Fruit fly (Drosophila melanogaster) whole organism, embryonic: ENCODE results near the gene CG3294.

ENCODE experiments used
- CG10274 ChIP-seq: fragments of 200-800 bp; sonication (Bioruptor generic); optimal IDR thresholded peaks from 3 replicates; lab custom pipeline; 2017; ENCODE audit warnings: missing biosample characterization, mild to moderate bottlenecking, missing genetic modification characterization
- CG10462 ChIP-seq: fragments of 200-800 bp; sonication (Bioruptor generic); optimal IDR thresholded peaks from 2 replicates; lab custom pipeline; 2016; ENCODE audit warnings: missing biosample characterization, missing genetic modification characterization
- CG10654 ChIP-seq: fragments of 200-800 bp; sonication (Bioruptor generic); optimal IDR thresholded peaks from 2 replicates; lab custom pipeline; 2016; ENCODE audit warnings: missing biosample characterization, missing genetic modification characterization
- CG11247 ChIP-seq: fragments of 200-800 bp; sonication (Bioruptor generic); IDR thresholded peaks from 2 replicates; pipeline ENCODE4 v1.3.6; 2022; ENCODE audit warnings: missing biosample characterization, missing genetic modification characterization
- CG15011 ChIP-seq: fragments of 200-800 bp; sonication (Bioruptor generic); optimal IDR thresholded peaks from 3 replicates; lab custom pipeline; 2018; ENCODE audit warnings: missing biosample characterization, mild to moderate bottlenecking, missing genetic modification characterization
- CG15514 ChIP-seq: fragments of 200-800 bp; sonication (Bioruptor generic); optimal IDR thresholded peaks from 3 replicates; lab custom pipeline; 2017; ENCODE audit warnings: missing biosample characterization, missing genetic modification characterization, mild to moderate bottlenecking, moderate library complexity, missing genetic modification reagents
- CG18262 ChIP-seq: fragments of 200-800 bp; optimal IDR thresholded peaks from 3 replicates; lab custom pipeline; 2019; ENCODE audit warnings: missing biosample characterization, mild to moderate bottlenecking, missing genetic modification characterization, moderate library complexity
- CG2120 ChIP-seq: fragments of 200-800 bp; sonication (Bioruptor generic); optimal IDR thresholded peaks from 3 replicates; lab custom pipeline; 2016; ENCODE audit warnings: missing biosample characterization, missing genetic modification characterization
- CG30020 ChIP-seq: fragments of 200-800 bp; optimal IDR thresholded peaks from 2 replicates; lab custom pipeline; 2019; ENCODE audit warnings: missing biosample characterization, mild to moderate bottlenecking, missing genetic modification characterization, moderate library complexity
- CG3726 ChIP-seq: fragments of 200-800 bp; sonication (Bioruptor generic); IDR thresholded peaks from 3 replicates; pipeline ENCODE4, ENCODE4 v1.3.6; 2022; ENCODE audit warnings: missing biosample characterization, missing genetic modification characterization
- CG3838 ChIP-seq: fragments of 200-800 bp; sonication (Bioruptor generic); optimal IDR thresholded peaks from 3 replicates; lab custom pipeline; 2016; ENCODE audit warnings: missing biosample characterization, missing genetic modification characterization
- CG4617 ChIP-seq: fragments of 200-800 bp; sonication (Bioruptor generic); optimal IDR thresholded peaks from 3 replicates; lab custom pipeline; 2016; ENCODE audit warnings: missing biosample characterization, missing genetic modification characterization, borderline replicate concordance
- CG5180 ChIP-seq: fragments of 200-800 bp; sonication (Bioruptor generic); optimal IDR thresholded peaks from 3 replicates; lab custom pipeline; 2017; ENCODE audit warnings: missing biosample characterization, missing genetic modification characterization, mild to moderate bottlenecking, moderate library complexity, missing genetic modification reagents
- CG5953 ChIP-seq: fragments of 200-800 bp; sonication (Bioruptor generic); IDR thresholded peaks from 2 replicates; pipeline ENCODE4 v1.3.6; 2022; ENCODE audit warnings: missing biosample characterization, missing genetic modification characterization
- CG7357 ChIP-seq: fragments of 200-800 bp; sonication (Bioruptor generic); IDR thresholded peaks from 3 replicates; pipeline ENCODE4 v1.3.6; 2022; ENCODE audit warnings: missing biosample characterization, missing genetic modification characterization
- CG8089 ChIP-seq: fragments of 200-800 bp; sonication (Bioruptor generic); optimal IDR thresholded peaks from 3 replicates; lab custom pipeline; 2016; ENCODE audit warnings: missing biosample characterization, missing genetic modification characterization
- CG8478 ChIP-seq: fragments of >200 bp; optimal IDR thresholded peaks from 2 replicates; lab custom pipeline; 2018
- CG9727 ChIP-seq: fragments of 200-800 bp; sonication (Bioruptor generic); optimal IDR thresholded peaks from 3 replicates; lab custom pipeline; 2017; ENCODE audit warnings: missing biosample characterization, mild to moderate bottlenecking, missing genetic modification characterization
- CoRest ChIP-seq: fragments of 200-800 bp; sonication (Bioruptor generic); optimal IDR thresholded peaks from 3 replicates; lab custom pipeline; 2018; ENCODE audit warnings: missing biosample characterization, mild to moderate bottlenecking, missing genetic modification characterization, moderate library complexity
- D19B ChIP-seq: fragments of 200-800 bp; sonication (Bioruptor generic); optimal IDR thresholded peaks from 2 replicates; lab custom pipeline; 2017; ENCODE audit warnings: missing biosample characterization, mild to moderate bottlenecking, missing genetic modification characterization
- E2f2 ChIP-seq: fragments of 200-800 bp; sonication (Bioruptor generic); IDR thresholded peaks from 2 replicates; pipeline ENCODE4 v1.3.6; 2022; ENCODE audit warnings: missing biosample characterization, missing genetic modification characterization
- Eip74EF ChIP-seq, 2 experiments: fragments of 200-800 bp in 1 of 2; fragments of >200 bp in 1 of 2; sonication (Bioruptor generic) in 1 of 2; optimal IDR thresholded peaks; 2 replicates each; lab custom pipeline; 2017 to 2019; ENCODE audit warnings: missing biosample characterization in 2 of 2, missing genetic modification characterization in 2 of 2, mild to moderate bottlenecking in 1 of 2, moderate library complexity in 1 of 2
- Hmr ChIP-seq: fragments of 200-800 bp; sonication (Bioruptor generic); optimal IDR thresholded peaks from 3 replicates; lab custom pipeline; 2017; ENCODE audit warnings: mild to moderate bottlenecking, missing biosample characterization, missing genetic modification reagents, missing genetic modification characterization
- Hr39 ChIP-seq: fragments of >200 bp; optimal IDR thresholded peaks from 2 replicates; lab custom pipeline; 2017
- Hr51 ChIP-seq, 2 experiments: fragments of 200-800 bp; sonication (Bioruptor generic); optimal IDR thresholded peaks; 2 replicates in 1 of 2; 3 replicates in 1 of 2; lab custom pipeline; 2016 to 2018; ENCODE audit warnings: missing biosample characterization in 2 of 2, missing genetic modification characterization in 2 of 2, mild to moderate bottlenecking in 1 of 2, moderate library complexity in 1 of 2
- Hsf ChIP-seq: fragments of 200-800 bp; sonication (Bioruptor generic); optimal IDR thresholded peaks from 3 replicates; lab custom pipeline; 2016; ENCODE audit warnings: missing biosample characterization, missing genetic modification characterization
- NK7.1 ChIP-seq: fragments of 200-800 bp; sonication (Bioruptor generic); optimal IDR thresholded peaks from 3 replicates; lab custom pipeline; 2016; ENCODE audit warnings: missing biosample characterization, missing genetic modification characterization
- Nf-YC ChIP-seq: fragments of 200-800 bp; optimal IDR thresholded peaks from 3 replicates; lab custom pipeline; 2019; ENCODE audit warnings: missing biosample characterization, mild to moderate bottlenecking, missing genetic modification characterization, moderate library complexity
- bsh ChIP-seq, 2 experiments: fragments of 200-800 bp; sonication (Bioruptor generic); optimal IDR thresholded peaks; 2 replicates each; lab custom pipeline; 2017 to 2018; ENCODE audit warnings: mild to moderate bottlenecking in 2 of 2, missing biosample characterization in 2 of 2, missing genetic modification characterization in 2 of 2, moderate library complexity in 1 of 2
- cas ChIP-seq: fragments of 200-800 bp; sonication (Bioruptor generic); IDR thresholded peaks from 2 replicates; pipeline ENCODE4 v1.3.6; 2022; ENCODE audit warnings: missing biosample characterization, missing genetic modification characterization
- corto ChIP-seq: fragments of 200-800 bp; sonication (Bioruptor generic); optimal IDR thresholded peaks from 2 replicates; lab custom pipeline; 2016; ENCODE audit warnings: missing biosample characterization, mild to moderate bottlenecking, missing genetic modification characterization, moderate library complexity
- crol ChIP-seq: fragments of 200-800 bp; sonication (Bioruptor generic); IDR thresholded peaks from 2 replicates; pipeline ENCODE4 v1.3.6; 2022; ENCODE audit warnings: missing biosample characterization, missing genetic modification characterization
- eyg ChIP-seq: fragments of 200-800 bp; sonication (Bioruptor generic); optimal IDR thresholded peaks from 3 replicates; lab custom pipeline; 2016; ENCODE audit warnings: missing biosample characterization, missing genetic modification characterization
- hkb ChIP-seq, 2 experiments: fragments of 200-800 bp in 1 of 2; fragments of >200 bp in 1 of 2; sonication (Bioruptor generic) in 1 of 2; IDR thresholded peaks in 1 of 2; optimal IDR thresholded peaks in 1 of 2; 2 replicates each; pipeline versions ENCODE4 v1.3.6 to Lab custom; 2017 to 2022; ENCODE audit warnings: missing biosample characterization in 1 of 2, missing genetic modification characterization in 1 of 2
- jing ChIP-seq: fragments of 200-800 bp; sonication (Bioruptor generic); optimal IDR thresholded peaks from 2 replicates; lab custom pipeline; 2018; ENCODE audit warnings: missing biosample characterization, mild to moderate bottlenecking, missing genetic modification characterization
- kay ChIP-seq: fragments of 200-800 bp; sonication (Bioruptor generic); optimal IDR thresholded peaks from 2 replicates; lab custom pipeline; 2016; ENCODE audit warnings: missing biosample characterization, missing genetic modification characterization
- lola ChIP-seq, 3 experiments: fragments of >200 bp in 2 of 3; fragments of 200-800 bp in 1 of 3; sonication (Bioruptor generic) in 1 of 3; optimal IDR thresholded peaks; 2 replicates each; lab custom pipeline; 2017 to 2019; ENCODE audit warnings: missing biosample characterization in 3 of 3, missing genetic modification characterization in 3 of 3, mild to moderate bottlenecking in 1 of 3, moderate library complexity in 1 of 3
- onecut ChIP-seq: fragments of 200-800 bp; sonication (Bioruptor generic); IDR thresholded peaks from 2 replicates; pipeline ENCODE4 v1.3.6; 2022; ENCODE audit warnings: missing biosample characterization, missing genetic modification characterization
- pho ChIP-seq: fragments of 200-800 bp; sonication (Bioruptor generic); optimal IDR thresholded peaks from 2 replicates; lab custom pipeline; 2016; ENCODE audit warnings: missing biosample characterization, missing genetic modification characterization
- ro ChIP-seq: fragments of 200-800 bp; sonication (Bioruptor generic); IDR thresholded peaks from 2 replicates; pipeline ENCODE4 v1.3.6; 2022; ENCODE audit warnings: missing biosample characterization, missing genetic modification characterization
- run ChIP-seq: fragments of 200-800 bp; sonication (Bioruptor generic); optimal IDR thresholded peaks from 3 replicates; lab custom pipeline; 2018; ENCODE audit warnings: missing biosample characterization, mild to moderate bottlenecking, missing genetic modification characterization
- sc ChIP-seq, 3 experiments: fragments of >200 bp in 2 of 3; fragments of 200-800 bp in 1 of 3; sonication (Bioruptor generic) in 1 of 3; optimal IDR thresholded peaks; 2 replicates in 2 of 3; 3 replicates in 1 of 3; lab custom pipeline; 2017; ENCODE audit warnings: mild to moderate bottlenecking in 1 of 3, missing biosample characterization in 1 of 3, missing genetic modification characterization in 1 of 3, missing genetic modification reagents in 1 of 3
- seq ChIP-seq: fragments of 200-800 bp; sonication (Bioruptor generic); IDR thresholded peaks from 2 replicates; pipeline ENCODE4 v1.3.6; 2022; ENCODE audit warnings: missing biosample characterization, missing genetic modification characterization
- slou ChIP-seq: fragments of 200-800 bp; sonication (Bioruptor generic); optimal IDR thresholded peaks from 3 replicates; lab custom pipeline; 2016; ENCODE audit warnings: missing biosample characterization, missing genetic modification characterization
- sna ChIP-seq: fragments of 200-800 bp; sonication (Bioruptor generic); IDR thresholded peaks from 2 replicates; pipeline ENCODE4 v1.3.6; 2022; ENCODE audit warnings: missing biosample characterization, missing genetic modification characterization; ENCODE audit not compliant: partially characterized antibody
- tin ChIP-seq: fragments of 200-800 bp; sonication (Bioruptor generic); optimal IDR thresholded peaks from 3 replicates; lab custom pipeline; 2016; ENCODE audit warnings: missing biosample characterization, missing genetic modification characterization
- tna ChIP-seq: fragments of 200-800 bp; sonication (Bioruptor generic); IDR thresholded peaks from 2 replicates; pipeline ENCODE4 v1.3.6; 2022; ENCODE audit warnings: missing biosample characterization, missing genetic modification characterization; ENCODE audit not compliant: partially characterized antibody
- tx ChIP-seq: fragments of 200-800 bp; sonication (Bioruptor generic); optimal IDR thresholded peaks from 2 replicates; lab custom pipeline; 2016; ENCODE audit warnings: missing biosample characterization, missing genetic modification characterization
- vfl ChIP-seq: fragments of 200-800 bp; sonication (Bioruptor generic); optimal IDR thresholded peaks from 2 replicates; lab custom pipeline; 2016; ENCODE audit warnings: missing biosample characterization, missing genetic modification characterization

The CG3294 gene

dm6 chr2L:4810044-4810609 lies 15.8 kb downstream of the CG3294 start (continued):
- no peak for TF ChIP-seq CG7357 (GFP tag; lab: Robert Waterston, UW)
- TF ChIP-seq tna (GFP tag; lab: Robert Waterston, UW): peak; percentile 68; the same call in 1 of the 2 replicates
- no peak for TF ChIP-seq CG30020 (tag; lab: Kevin White, UChicago)
- TF ChIP-seq lola (GFP tag; optimal IDR thresholded peaks at IDR 0.05; lab: Kevin White, UChicago): no peak
- TF ChIP-seq Hr39 (lab: Kevin White, UChicago): no peak
- no peak for TF ChIP-seq seq (GFP tag; lab: Robert Waterston, UW)
- peak; percentile 68 for TF ChIP-seq CoRest (tag; lab: Kevin White, UChicago)
- TF ChIP-seq D19B (GFP tag; lab: Kevin White, UChicago): no peak
- no peak for TF ChIP-seq CG4617 (GFP tag; lab: Kevin White, UChicago)
- no peak for TF ChIP-seq eyg
- peak; percentile 34 for TF ChIP-seq CG18262
- TF ChIP-seq hkb (optimal IDR thresholded peaks at IDR 0.05; lab: Kevin White, UChicago): no peak
- peak; percentile 60 for TF ChIP-seq hkb (GFP tag; IDR thresholded peaks at IDR 0.05; lab: Robert Waterston, UW)
- no peak for TF ChIP-seq pho (GFP tag; lab: Kevin White, UChicago)
- TF ChIP-seq corto: no peak
- peak; percentile 48 for TF ChIP-seq CG15514 (GFP tag; lab: Kevin White, UChicago)
- no peak for TF ChIP-seq CG3838 (GFP tag; lab: Kevin White, UChicago)
- TF ChIP-seq CG2120 (GFP tag; lab: Kevin White, UChicago): peak; percentile 58
- peak; percentile 2 to 62 for TF ChIP-seq Hr51 (GFP tag; optimal IDR thresholded peaks at IDR 0.05; lab: Kevin White, UChicago)
- TF ChIP-seq crol (GFP tag; lab: Robert Waterston, UW): no peak
- peak; percentile 32 for TF ChIP-seq run (tag; lab: Kevin White, UChicago)
- no peak for TF ChIP-seq CG8089 (GFP tag; lab: Kevin White, UChicago)
- TF ChIP-seq onecut (GFP tag; lab: Robert Waterston, UW): no peak; the same call in 1 of the 2 replicates
- no peak for TF ChIP-seq NK7.1 (GFP tag; lab: Kevin White, UChicago)
- no peak for TF ChIP-seq CG11247 (GFP tag; lab: Robert Waterston, UW)
- no peak for TF ChIP-seq ro (GFP tag; lab: Robert Waterston, UW)
- no peak for TF ChIP-seq jing (GFP tag; lab: Kevin White, UChicago)
- TF ChIP-seq E2f2 (GFP tag; lab: Robert Waterston, UW): peak; percentile 54
- TF ChIP-seq Hsf (GFP tag; lab: Kevin White, UChicago): peak; percentile 42
- no peak for TF ChIP-seq slou (GFP tag; lab: Kevin White, UChicago)
- peak; percentile 65 for TF ChIP-seq CG8478 (lab: Kevin White, UChicago)
- TF ChIP-seq Eip74EF (GFP tag; optimal IDR thresholded peaks at IDR 0.05; lab: Kevin White, UChicago): no peak
- no peak for TF ChIP-seq cas (GFP tag; lab: Robert Waterston, UW)
- no peak for TF ChIP-seq CG5180 (GFP tag; lab: Kevin White, UChicago)
- 0 out of 2 replicates have a peak, but pooled peaks have one; percentile 53 for TF ChIP-seq sna (GFP tag; lab: Robert Waterston, UW)
- no peak for TF ChIP-seq sc (optimal IDR thresholded peaks at IDR 0.05; lab: Kevin White, UChicago)
- TF ChIP-seq sc (GFP tag; optimal IDR thresholded peaks at IDR 0.05; lab: Kevin White, UChicago): no peak
- TF ChIP-seq bsh (GFP tag; optimal IDR thresholded peaks at IDR 0.05; lab: Kevin White, UChicago): peak in 1 of 2 experiments; percentile 55
- no peak for TF ChIP-seq tin (GFP tag; lab: Kevin White, UChicago)
- TF ChIP-seq tx (GFP tag; lab: Kevin White, UChicago): no peak
- TF ChIP-seq CG10654 (GFP tag; lab: Kevin White, UChicago): no peak
- TF ChIP-seq Hmr (GFP tag; lab: Kevin White, UChicago): peak; percentile 95
- no peak for TF ChIP-seq CG10274 (GFP tag; lab: Kevin White, UChicago)
- TF ChIP-seq vfl (GFP tag; lab: Kevin White, UChicago): peak; percentile 56
- no peak for TF ChIP-seq CG10462
- no peak for TF ChIP-seq CG15011
- TF ChIP-seq Nf-YC (tag; lab: Kevin White, UChicago): peak; percentile 98
- no peak for TF ChIP-seq CG5953
- no peak for TF ChIP-seq kay (GFP tag; lab: Kevin White, UChicago)
- peak; percentile 25 for TF ChIP-seq CG9727 (GFP tag; lab: Kevin White, UChicago)
- TF ChIP-seq CG3726 (GFP tag; lab: Robert Waterston, UW): no peak
